Worm (Caenorhabditis elegans): ENCODE data around the gene nas-27.
A peak's percentile ranks its signal among the peaks of the same experiment; 100 is the strongest.

nas-27 gene

DNA sequence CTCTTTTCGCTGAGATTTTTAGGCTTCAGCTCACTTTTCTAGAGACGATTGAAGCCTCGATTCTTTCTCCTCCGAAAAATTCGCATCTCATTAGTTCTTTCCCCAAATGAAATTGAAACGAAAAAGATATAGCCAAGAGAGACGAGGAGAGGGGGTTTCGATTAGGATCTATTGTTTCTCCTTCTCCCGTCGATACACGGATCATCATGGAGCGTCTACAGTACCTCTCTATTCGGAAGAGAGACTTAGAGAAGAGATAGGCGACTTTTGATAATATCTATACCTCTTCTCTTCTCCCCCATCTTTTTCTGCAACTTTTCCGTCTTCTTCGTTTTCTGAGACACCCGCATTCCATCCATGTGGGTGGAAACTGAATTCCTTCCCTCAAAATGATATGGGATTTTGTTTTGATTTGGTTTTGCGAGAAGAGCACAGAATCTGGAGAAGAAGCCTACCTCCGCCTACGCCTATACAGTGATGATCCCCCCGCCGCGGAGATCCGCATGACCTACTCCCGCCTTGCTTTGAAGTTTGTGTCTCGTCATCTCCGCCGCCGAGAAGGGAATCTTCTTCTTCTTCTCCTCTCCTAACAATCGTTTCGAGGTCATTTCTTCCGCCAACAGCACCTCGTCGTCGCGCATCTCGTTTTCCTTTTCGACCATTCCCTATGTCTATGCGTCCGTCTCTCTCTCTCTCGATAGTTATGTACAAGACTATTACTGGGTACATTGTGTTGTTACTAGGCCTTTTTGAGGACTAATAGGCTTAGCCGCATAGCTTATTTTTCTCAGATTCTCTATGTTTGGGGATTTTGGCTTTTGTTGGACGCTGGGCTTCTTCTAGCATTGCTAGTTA is 37.2 kb downstream of the nas-27 start:
- TF ChIP-seq tab-1 (GFP tag; IDR thresholded peaks at IDR 0.05) (no peak), cog-1 (tag; optimal IDR thresholded peaks at IDR 0.05) (no peak), flt-1 (GFP tag; IDR thresholded peaks at IDR 0.05) (no peak)

DNA sequence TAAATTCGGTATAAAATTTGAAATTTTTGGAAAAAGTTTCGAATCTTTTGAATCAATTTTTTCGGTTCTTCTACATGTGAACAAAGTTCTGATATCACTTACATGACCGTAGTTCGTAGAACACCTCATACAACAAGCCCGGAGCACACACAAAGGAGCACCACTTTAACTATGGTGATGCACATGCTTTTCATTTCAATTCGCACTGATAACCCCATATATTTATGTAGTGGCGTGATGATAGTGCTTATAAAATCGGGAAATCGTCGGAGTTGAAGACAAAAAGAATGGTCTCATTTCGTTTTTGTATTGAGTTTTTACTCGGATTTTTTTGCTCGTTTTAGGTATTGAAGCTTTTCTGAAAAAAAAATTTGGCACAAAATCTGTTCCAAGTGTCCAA is 38.4 kb downstream of the nas-27 start, which contains the start of gene W09B6.4:
Gene W09B6.4 (minus strand): TSS at position 151 of the 400 bp plus-strand sequence.
- TF ChIP-seq ref-1 (GFP tag; conservative IDR thresholded peaks at IDR 0.05): no peak
- no peak for TF ChIP-seq ztf-29 (GFP tag; IDR thresholded peaks at IDR 0.05)
- no peak for TF ChIP-seq ztf-23 (GFP tag; IDR thresholded peaks at IDR 0.05)
- TF ChIP-seq T22C8.4 (GFP tag; IDR thresholded peaks at IDR 0.05): no peak
- TF ChIP-seq klf-2 (GFP tag; conservative IDR thresholded peaks at IDR 0.05): no peak
- no peak for TF ChIP-seq flt-1 (GFP tag; IDR thresholded peaks at IDR 0.05)

DNA sequence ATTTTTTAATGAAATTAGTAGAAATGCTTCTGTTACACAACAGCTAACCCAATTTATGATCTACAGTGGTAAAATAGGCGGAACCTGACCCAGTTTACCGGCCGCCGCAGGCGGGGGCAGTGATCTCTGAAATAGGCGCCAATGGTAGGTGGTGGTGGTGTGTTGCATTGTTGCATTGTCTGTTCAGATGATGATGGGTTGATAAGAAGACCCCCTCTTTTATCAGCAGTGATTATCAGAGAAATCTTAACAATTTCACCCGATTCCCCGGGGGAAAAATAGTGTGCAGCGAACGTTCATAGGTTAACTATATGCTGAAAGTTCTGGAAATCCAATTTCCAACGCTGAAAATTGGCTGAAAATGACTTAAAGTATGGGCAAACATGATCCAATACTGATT is 40.5 kb downstream of the nas-27 start:
- no peak for TF ChIP-seq ref-1 (GFP tag; conservative IDR thresholded peaks at IDR 0.05)
- no peak for TF ChIP-seq med-1 (GFP tag; optimal IDR thresholded peaks at IDR 0.05; ENCODE audit: insufficient read depth)
- TF ChIP-seq flt-1 (GFP tag; IDR thresholded peaks at IDR 0.05): no peak
- TF ChIP-seq ztf-23 (GFP tag; IDR thresholded peaks at IDR 0.05): no peak
- no peak for TF ChIP-seq tab-1 (GFP tag; IDR thresholded peaks at IDR 0.05)
- TF ChIP-seq cog-1 (tag; optimal IDR thresholded peaks at IDR 0.05): no peak
- no peak for TF ChIP-seq ztf-29 (GFP tag; IDR thresholded peaks at IDR 0.05)
- no peak for TF ChIP-seq T22C8.4 (GFP tag; IDR thresholded peaks at IDR 0.05)
- no peak for TF ChIP-seq klf-2 (GFP tag; conservative IDR thresholded peaks at IDR 0.05)

DNA sequence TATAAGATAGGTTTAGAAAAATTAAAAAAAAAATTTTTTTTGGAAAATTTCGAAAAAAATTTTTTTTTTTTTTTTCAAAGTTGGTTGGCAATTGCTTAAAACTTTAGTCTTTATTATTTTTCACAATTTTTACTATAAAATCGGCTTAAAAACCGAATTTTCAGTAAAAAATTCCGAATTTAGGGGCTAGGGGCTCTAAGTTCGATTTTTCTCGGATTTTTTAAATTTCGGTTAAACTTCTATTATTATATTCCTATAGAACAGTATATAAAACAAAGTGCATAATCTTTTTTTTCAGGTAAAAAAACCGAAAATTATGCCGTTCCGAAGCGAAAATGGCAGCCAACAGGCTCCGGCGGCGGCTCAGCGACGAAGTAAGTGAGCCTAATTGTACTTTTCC is 42.6 kb downstream of the nas-27 start, which contains the start of gene pod-2:
Gene pod-2 (plus strand): TSS at position 301 of the 400 bp plus-strand sequence.
- no peak for TF ChIP-seq tab-1 (GFP tag; IDR thresholded peaks at IDR 0.05)
- TF ChIP-seq ref-1 (GFP tag; conservative IDR thresholded peaks at IDR 0.05): no peak
- TF ChIP-seq med-1 (GFP tag; optimal IDR thresholded peaks at IDR 0.05; ENCODE audit: insufficient read depth): no peak

DNA sequence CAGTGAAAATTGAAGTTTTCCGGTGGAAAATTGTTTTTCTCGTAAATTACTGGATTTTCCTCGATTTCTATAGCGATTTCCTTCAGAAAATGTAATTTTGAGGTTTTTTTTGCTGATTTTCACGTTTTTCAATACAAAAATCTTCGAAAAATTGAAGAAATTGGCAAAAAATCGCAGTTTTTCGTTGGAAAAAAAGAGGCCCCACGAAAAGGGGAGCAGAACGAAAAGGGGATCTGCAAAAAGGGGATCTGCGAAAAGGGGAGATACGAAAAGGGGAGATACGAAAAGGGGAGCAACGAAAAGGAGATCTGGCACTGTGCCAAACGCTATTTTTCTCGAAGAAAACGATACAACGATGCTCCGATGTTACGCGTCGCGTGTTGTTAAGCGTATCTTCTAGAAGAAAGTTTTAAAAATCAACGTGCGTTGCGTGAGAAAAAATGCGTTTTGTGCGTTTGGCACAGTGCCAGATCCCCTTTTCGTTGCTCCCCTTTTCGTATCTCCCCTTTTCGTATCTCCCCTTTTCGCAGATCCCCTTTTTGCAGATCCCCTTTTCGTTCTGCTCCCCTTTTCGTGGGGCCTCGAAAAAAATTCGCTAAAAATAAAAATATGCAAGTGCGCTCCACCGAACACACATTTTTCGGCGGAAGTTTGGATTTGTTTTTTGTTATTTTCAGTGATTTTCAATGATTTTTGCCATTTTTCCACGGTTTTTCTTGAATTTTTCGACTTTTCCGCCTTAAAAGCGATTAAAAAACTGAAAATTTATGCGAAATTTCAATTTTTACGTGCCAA is 44.6 kb downstream of the nas-27 start:
- peak; percentile 5 for TF ChIP-seq cog-1 (tag; optimal IDR thresholded peaks at IDR 0.05)
- 0 out of 2 replicates have a peak, but pooled peaks have one; percentile 7 for TF ChIP-seq T22C8.4 (GFP tag; IDR thresholded peaks at IDR 0.05)
- TF ChIP-seq flt-1 (GFP tag; IDR thresholded peaks at IDR 0.05): 0 out of 2 replicates have a peak, but pooled peaks have one; percentile 44
- peak; percentile 62; the same call in 1 of the 2 replicates for TF ChIP-seq ztf-23 (GFP tag; IDR thresholded peaks at IDR 0.05)
- TF ChIP-seq klf-2 (GFP tag; conservative IDR thresholded peaks at IDR 0.05): 0 out of 2 replicates have a peak, but pooled peaks have one; percentile 42

DNA sequence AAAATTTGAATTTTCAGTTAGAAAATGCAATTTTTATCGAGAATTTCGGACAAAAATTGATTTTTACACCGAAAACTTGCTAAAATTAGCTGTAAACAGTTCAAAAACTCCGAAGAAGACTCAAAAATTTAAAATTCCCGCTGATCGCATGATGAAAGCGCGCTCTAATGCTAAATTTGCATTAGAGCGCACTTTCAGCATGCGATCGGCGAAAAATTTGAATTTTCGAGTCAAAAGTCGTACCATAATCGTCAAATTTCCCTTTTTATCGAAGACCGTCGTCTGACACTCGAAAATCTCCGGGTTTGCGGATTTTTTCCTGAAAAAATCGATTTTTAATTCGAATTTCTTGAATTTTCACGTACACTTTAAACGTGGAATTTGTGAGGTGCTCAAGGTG is 45.8 kb downstream of the nas-27 start:
- TF ChIP-seq tab-1 (GFP tag; IDR thresholded peaks at IDR 0.05) (no peak), ztf-29 (GFP tag; IDR thresholded peaks at IDR 0.05) (no peak), ztf-23 (GFP tag; IDR thresholded peaks at IDR 0.05) (no peak), cog-1 (tag; optimal IDR thresholded peaks at IDR 0.05) (no peak), ref-1 (GFP tag; conservative IDR thresholded peaks at IDR 0.05) (no peak), klf-2 (GFP tag; conservative IDR thresholded peaks at IDR 0.05) (no peak), med-1 (GFP tag; optimal IDR thresholded peaks at IDR 0.05; ENCODE audit: insufficient read depth) (no peak), flt-1 (GFP tag; IDR thresholded peaks at IDR 0.05) (no peak)

DNA sequence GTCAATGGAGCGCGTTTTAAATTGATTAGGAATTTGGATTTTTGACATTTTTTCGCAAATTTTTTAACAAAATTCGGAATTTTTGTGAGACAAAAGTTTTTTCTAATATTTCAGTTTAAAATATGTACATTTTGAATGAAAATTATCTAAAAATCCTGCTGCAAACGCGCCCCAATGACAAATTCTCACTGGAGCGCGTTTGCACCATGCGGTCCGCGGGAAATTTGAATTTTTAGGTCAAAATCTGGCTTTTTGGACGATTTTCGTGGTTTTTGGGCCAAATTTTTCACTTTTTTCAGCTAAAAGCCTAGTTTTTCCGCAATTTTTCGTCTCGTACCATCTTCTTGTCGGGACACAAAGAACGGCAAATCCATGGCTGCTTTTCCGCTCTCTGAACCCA is 46.4 kb downstream of the nas-27 start:
- TF ChIP-seq ztf-29 (GFP tag; IDR thresholded peaks at IDR 0.05) (no peak), cog-1 (tag; optimal IDR thresholded peaks at IDR 0.05) (no peak), ref-1 (GFP tag; conservative IDR thresholded peaks at IDR 0.05) (no peak), T22C8.4 (GFP tag; IDR thresholded peaks at IDR 0.05) (no peak), ztf-23 (GFP tag; IDR thresholded peaks at IDR 0.05) (no peak), med-1 (GFP tag; optimal IDR thresholded peaks at IDR 0.05; ENCODE audit: insufficient read depth) (no peak), flt-1 (GFP tag; IDR thresholded peaks at IDR 0.05) (no peak)

DNA sequence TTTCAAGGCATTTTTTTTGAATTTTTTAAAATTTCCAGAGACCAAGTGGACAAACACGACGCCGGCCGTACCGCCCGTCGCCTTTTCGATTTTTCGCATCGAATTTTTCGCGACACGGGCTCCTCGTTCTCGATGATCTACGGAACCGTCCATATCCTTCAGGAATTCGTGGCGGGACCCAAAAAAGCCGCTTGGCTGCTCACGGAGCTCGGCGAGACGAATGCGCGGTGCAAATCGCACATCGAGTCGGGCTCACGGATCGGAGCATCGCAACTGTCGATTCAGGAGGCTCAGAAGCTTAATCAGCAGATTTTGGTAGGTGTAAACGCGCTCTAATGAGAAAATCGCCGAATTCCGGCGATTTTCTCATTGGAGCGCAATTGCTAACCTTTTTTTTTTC is 47.3 kb downstream of the nas-27 start:
- no peak for TF ChIP-seq T22C8.4 (GFP tag; IDR thresholded peaks at IDR 0.05)
- no peak for TF ChIP-seq ztf-29 (GFP tag; IDR thresholded peaks at IDR 0.05)
- TF ChIP-seq tab-1 (GFP tag; IDR thresholded peaks at IDR 0.05): no peak
- TF ChIP-seq ztf-23 (GFP tag; IDR thresholded peaks at IDR 0.05): no peak
- TF ChIP-seq ref-1 (GFP tag; conservative IDR thresholded peaks at IDR 0.05): no peak
- TF ChIP-seq cog-1 (tag; optimal IDR thresholded peaks at IDR 0.05): no peak
- TF ChIP-seq klf-2 (GFP tag; conservative IDR thresholded peaks at IDR 0.05): no peak
- no peak for TF ChIP-seq med-1 (GFP tag; optimal IDR thresholded peaks at IDR 0.05; ENCODE audit: insufficient read depth)
- no peak for TF ChIP-seq flt-1 (GFP tag; IDR thresholded peaks at IDR 0.05)

DNA sequence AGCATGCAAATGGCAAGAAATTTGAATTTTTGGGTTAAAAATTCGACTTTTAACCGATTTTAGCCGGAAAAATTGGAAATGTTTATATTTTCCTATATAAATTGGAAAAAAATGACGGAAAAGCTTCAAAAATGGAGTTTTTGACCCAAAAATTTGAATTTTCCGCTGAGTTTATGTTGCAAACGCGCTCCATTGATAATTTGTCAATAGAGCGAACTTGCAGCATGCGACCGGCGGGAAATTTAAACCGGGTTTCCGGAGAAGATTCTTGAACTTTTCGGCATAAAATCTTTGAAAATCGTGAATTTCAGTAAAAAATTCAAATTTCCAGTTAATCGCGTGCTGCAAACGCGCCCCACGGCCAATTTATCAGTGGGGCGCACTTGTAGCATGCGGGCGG is 47.8 kb downstream of the nas-27 start:
- no peak for TF ChIP-seq flt-1 (GFP tag; IDR thresholded peaks at IDR 0.05)

DNA sequence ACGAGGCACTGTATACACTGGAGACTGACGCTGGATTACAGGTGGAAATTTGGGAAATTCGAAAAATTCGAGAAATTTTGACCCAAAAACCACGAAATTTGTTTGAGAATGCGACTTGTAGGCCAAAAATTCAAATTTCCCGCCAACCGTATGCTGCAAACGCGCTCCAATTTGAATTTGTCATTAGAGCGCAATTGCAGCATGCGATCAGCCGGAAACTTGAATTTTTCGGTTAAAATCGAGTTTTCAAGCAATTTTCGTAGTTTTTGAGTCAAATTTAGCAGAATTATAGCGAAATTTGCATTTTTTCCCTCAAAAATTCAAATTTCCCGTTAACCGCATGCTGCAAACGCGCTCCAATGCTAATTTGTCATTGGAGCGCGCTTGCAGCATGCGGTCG is 48.9 kb downstream of the nas-27 start:
- no peak for TF ChIP-seq flt-1 (GFP tag; IDR thresholded peaks at IDR 0.05)
- TF ChIP-seq cog-1 (tag; optimal IDR thresholded peaks at IDR 0.05): no peak
- no peak for TF ChIP-seq ztf-29 (GFP tag; IDR thresholded peaks at IDR 0.05)
- no peak for TF ChIP-seq tab-1 (GFP tag; IDR thresholded peaks at IDR 0.05)
- no peak for TF ChIP-seq ztf-23 (GFP tag; IDR thresholded peaks at IDR 0.05)
- no peak for TF ChIP-seq ref-1 (GFP tag; conservative IDR thresholded peaks at IDR 0.05)
- TF ChIP-seq med-1 (GFP tag; optimal IDR thresholded peaks at IDR 0.05; ENCODE audit: insufficient read depth): no peak
- no peak for TF ChIP-seq T22C8.4 (GFP tag; IDR thresholded peaks at IDR 0.05)
- TF ChIP-seq klf-2 (GFP tag; conservative IDR thresholded peaks at IDR 0.05): no peak

Measured in whole organism, midembryonic.